Fruit fly (Drosophila melanogaster): ENCODE data around the gene CG34140.

Gene CG34140

dm6 chr3L:139574-140567 lies 44.4 kb downstream of the CG34140 start (continued):
- TF ChIP-seq CG6276 (GFP tag; optimal IDR thresholded peaks at IDR 0.05) (no peak), salr (GFP tag; optimal IDR thresholded peaks at IDR 0.05) (no peak), CG16779 (tag; optimal IDR thresholded peaks at IDR 0.05) (no peak), Sox14 (GFP tag; optimal IDR thresholded peaks at IDR 0.05) (no peak), CG10669 (GFP tag; optimal IDR thresholded peaks at IDR 0.05) (no peak), Ets21C (GFP tag; optimal IDR thresholded peaks at IDR 0.05) (no peak), dac (GFP tag; optimal IDR thresholded peaks at IDR 0.05) (no peak), Hr39 (GFP tag; optimal IDR thresholded peaks at IDR 0.05) (peak; percentile 36), CG3032 (tag; optimal IDR thresholded peaks at IDR 0.05) (peak; percentile 17), dsx (GFP tag; optimal IDR thresholded peaks at IDR 0.05; ENCODE audit: poor library complexity, severe bottlenecking) (peak; percentile 66), pdm3 (GFP tag; optimal IDR thresholded peaks at IDR 0.05) (no peak), CG6163 (GFP tag; IDR thresholded peaks at IDR 0.05) (no peak), CG8319 (GFP tag; optimal IDR thresholded peaks at IDR 0.05) (no peak), CG34406 (GFP tag; optimal IDR thresholded peaks at IDR 0.05) (no peak), CG11294 (GFP tag; IDR thresholded peaks at IDR 0.05) (no peak), Sox102F (GFP tag; optimal IDR thresholded peaks at IDR 0.05) (peak; percentile 26), topi (GFP tag; optimal IDR thresholded peaks at IDR 0.05) (peak; percentile 36), svp (GFP tag) (peak; percentile 88), Blimp-1 (GFP tag; optimal IDR thresholded peaks at IDR 0.05) (no peak), Lpt (GFP tag; optimal IDR thresholded peaks at IDR 0.05) (no peak), CG4318 (GFP tag; optimal IDR thresholded peaks at IDR 0.05) (no peak), OdsH (GFP tag; optimal IDR thresholded peaks at IDR 0.05) (no peak), acj6 (GFP tag; optimal IDR thresholded peaks at IDR 0.05) (no peak), eg (GFP tag; IDR thresholded peaks at IDR 0.05) (no peak), CG6808 (GFP tag; optimal IDR thresholded peaks at IDR 0.05) (peak; percentile 13), Met (GFP tag; optimal IDR thresholded peaks at IDR 0.05) (peak; percentile 49), CG7368 (GFP tag; optimal IDR thresholded peaks at IDR 0.05) (no peak), Eip78C (GFP tag) (peak; percentile 76), fkh (GFP tag; optimal IDR thresholded peaks at IDR 0.05) (peak; percentile 74), CG6854 (GFP tag; optimal IDR thresholded peaks at IDR 0.05) (no peak), lz (GFP tag; optimal IDR thresholded peaks at IDR 0.05) (no peak), Hr38 (GFP tag; optimal IDR thresholded peaks at IDR 0.05) (no peak), esn (GFP tag; optimal IDR thresholded peaks at IDR 0.05) (peak; percentile 55), CG15336 (GFP tag; IDR thresholded peaks at IDR 0.05) (no peak), CG3919 (GFP tag; optimal IDR thresholded peaks at IDR 0.05) (peak; percentile 15)

- TF ChIP-seq Hr39 (GFP tag; optimal IDR thresholded peaks at IDR 0.05) (no peak), Ets96B (tag; optimal IDR thresholded peaks at IDR 0.05) (no peak), eg (GFP tag; IDR thresholded peaks at IDR 0.05) (no peak), Met (GFP tag; optimal IDR thresholded peaks at IDR 0.05) (no peak), fd59A (GFP tag; optimal IDR thresholded peaks at IDR 0.05) (no peak), Lpt (GFP tag; optimal IDR thresholded peaks at IDR 0.05) (no peak), vri (GFP tag; optimal IDR thresholded peaks at IDR 0.05) (no peak), Eip78C (GFP tag) (no peak), svp (GFP tag) (peak; percentile 52), pdm3 (GFP tag; optimal IDR thresholded peaks at IDR 0.05) (no peak), CG11294 (GFP tag; IDR thresholded peaks at IDR 0.05) (no peak), ss (GFP tag; optimal IDR thresholded peaks at IDR 0.05) (peak in 1 of 2 experiments; percentile 38), dac (GFP tag; optimal IDR thresholded peaks at IDR 0.05) (no peak), CG9139 (GFP tag; optimal IDR thresholded peaks at IDR 0.05) (no peak), CG8319 (GFP tag; optimal IDR thresholded peaks at IDR 0.05) (no peak), Eip75B (GFP tag; optimal IDR thresholded peaks at IDR 0.05) (no peak), CG4318 (GFP tag; optimal IDR thresholded peaks at IDR 0.05) (no peak)
Measured at dm6 chr3L:137596-138169, 46.5 kb downstream of the CG34140 start.

Measured in whole organism, prepupa.